Worm (Caenorhabditis elegans) whole organism, L2 larva: ENCODE measurements around the gene hint-3.

Experiments
- F13H6.1 ChIP-seq: sonication (generic microtip); optimal IDR thresholded peaks from 2 replicates; lab custom pipeline; 2016; ENCODE audit warnings: missing genetic modification characterization, missing compliant biosample characterization
- Y55F3AM.14 ChIP-seq: fragments of 200-800 bp; sonication (Bioruptor generic); optimal IDR thresholded peaks from 2 replicates; lab custom pipeline; 2018; ENCODE audit warnings: mild to moderate bottlenecking, missing genetic modification characterization, missing compliant biosample characterization
- ZK546.5 ChIP-seq: sonication (generic microtip); optimal IDR thresholded peaks from 2 replicates; lab custom pipeline; 2017; ENCODE audit warnings: missing biosample characterization, missing genetic modification characterization
- alr-1 ChIP-seq: fragments of 150-350 bp; optimal IDR thresholded peaks from 2 replicates; lab custom pipeline; 2014; ENCODE audit warnings: missing biosample characterization, missing genetic modification characterization
- ama-1 ChIP-seq: fragments of 150-350 bp; optimal IDR thresholded peaks from 2 replicates; lab custom pipeline; 2018; ENCODE audit warnings: inconsistent platforms
- ceh-82 ChIP-seq: fragments of 150-350 bp; optimal IDR thresholded peaks from 2 replicates; lab custom pipeline; 2014; ENCODE audit warnings: missing biosample characterization, missing genetic modification characterization
- crh-2 ChIP-seq: sonication (generic microtip); optimal IDR thresholded peaks from 2 replicates; lab custom pipeline; 2017; ENCODE audit warnings: missing biosample characterization, missing genetic modification characterization
- dmd-4 ChIP-seq: sonication (generic microtip); optimal IDR thresholded peaks from 2 replicates; lab custom pipeline; 2017; ENCODE audit warnings: missing biosample characterization, missing genetic modification characterization
- egl-27 ChIP-seq: sonication (generic microtip); optimal IDR thresholded peaks from 3 replicates; lab custom pipeline; 2017; ENCODE audit warnings: missing biosample characterization, missing genetic modification reagents, missing genetic modification characterization
- elt-1 ChIP-seq: fragments of 150-350 bp; optimal IDR thresholded peaks from 2 replicates; lab custom pipeline; 2014; ENCODE audit warnings: missing biosample characterization, missing genetic modification characterization
- elt-3 ChIP-seq: sonication (generic microtip); optimal IDR thresholded peaks from 2 replicates; lab custom pipeline; 2017; ENCODE audit warnings: missing biosample characterization, missing genetic modification characterization
- fos-1 ChIP-seq: fragments of 150-350 bp; optimal IDR thresholded peaks from 2 replicates; lab custom pipeline; 2014; ENCODE audit warnings: missing biosample characterization, missing genetic modification characterization
- gmeb-1 ChIP-seq: fragments of 150-350 bp; optimal IDR thresholded peaks from 2 replicates; lab custom pipeline; 2014; ENCODE audit warnings: missing biosample characterization, missing genetic modification characterization
- lin-13 ChIP-seq: fragments of 150-350 bp; optimal IDR thresholded peaks from 2 replicates; lab custom pipeline; 2014; ENCODE audit warnings: missing biosample characterization, missing genetic modification reagents, missing genetic modification characterization
- lin-39 ChIP-seq: fragments of 150-350 bp; optimal IDR thresholded peaks from 2 replicates; lab custom pipeline; 2014; ENCODE audit warnings: missing biosample characterization, missing genetic modification reagents, missing genetic modification characterization
- lsy-2 ChIP-seq, 2 experiments: fragments of 150-350 bp in 1 of 2; sonication (generic microtip) in 1 of 2; optimal IDR thresholded peaks; 2 replicates each; lab custom pipeline; 2014 to 2017; ENCODE audit warnings: missing biosample characterization in 2 of 2, missing genetic modification characterization in 2 of 2
- mab-5 ChIP-seq: fragments of 150-350 bp; optimal IDR thresholded peaks from 2 replicates; lab custom pipeline; 2014; ENCODE audit warnings: missing biosample characterization, missing genetic modification characterization
- mdl-1 ChIP-seq, 2 experiments: fragments of 150-350 bp in 1 of 2; sonication (generic microtip) in 1 of 2; optimal IDR thresholded peaks; 2 replicates each; lab custom pipeline; 2017; ENCODE audit warnings: missing biosample characterization in 2 of 2, missing genetic modification characterization in 2 of 2
- nhr-12 ChIP-seq: fragments of 150-350 bp; optimal IDR thresholded peaks from 2 replicates; lab custom pipeline; 2014; ENCODE audit warnings: missing biosample characterization, missing genetic modification characterization
- nhr-21 ChIP-seq: fragments of 150-350 bp; optimal IDR thresholded peaks from 2 replicates; lab custom pipeline; 2014; ENCODE audit warnings: missing biosample characterization, missing genetic modification characterization
- nhr-23 ChIP-seq: fragments of 150-350 bp; optimal IDR thresholded peaks from 2 replicates; lab custom pipeline; 2014; ENCODE audit warnings: missing biosample characterization, missing genetic modification reagents, missing genetic modification characterization
- nhr-237 ChIP-seq: fragments of 150-350 bp; optimal IDR thresholded peaks from 2 replicates; lab custom pipeline; 2014; ENCODE audit warnings: missing biosample characterization, missing genetic modification characterization
- nhr-25 ChIP-seq: fragments of 150-350 bp; sonication (generic microtip); optimal IDR thresholded peaks from 3 replicates; lab custom pipeline; 2014; ENCODE audit warnings: missing biosample characterization, missing genetic modification characterization
- nhr-6 ChIP-seq: fragments of 150-350 bp; optimal IDR thresholded peaks from 2 replicates; lab custom pipeline; 2014; ENCODE audit warnings: missing biosample characterization, missing genetic modification characterization
- nhr-77 ChIP-seq: fragments of 150-350 bp; optimal IDR thresholded peaks from 2 replicates; lab custom pipeline; 2014; ENCODE audit warnings: missing biosample characterization, missing genetic modification characterization
- sem-4 ChIP-seq: fragments of 150-350 bp; optimal IDR thresholded peaks from 2 replicates; lab custom pipeline; 2014; ENCODE audit warnings: missing biosample characterization, missing genetic modification reagents, missing genetic modification characterization
- sma-3 ChIP-seq: sonication (generic microtip); optimal IDR thresholded peaks from 2 replicates; lab custom pipeline; 2016; ENCODE audit warnings: missing genetic modification reagents, missing genetic modification characterization, missing compliant biosample characterization
- sma-9 ChIP-seq, 2 experiments: fragments of 150-350 bp in 1 of 2; sonication (generic microtip) in 1 of 2; optimal IDR thresholded peaks; 2 replicates each; lab custom pipeline; 2014 to 2016; ENCODE audit warnings: missing genetic modification characterization in 2 of 2, mild to moderate bottlenecking in 1 of 2, missing biosample characterization in 1 of 2, missing compliant biosample characterization in 1 of 2, missing genetic modification reagents in 1 of 2, moderate library complexity in 1 of 2
- unc-39 ChIP-seq: fragments of 150-350 bp; optimal IDR thresholded peaks from 2 replicates; lab custom pipeline; 2014; ENCODE audit warnings: missing biosample characterization, missing genetic modification characterization
- unc-55 ChIP-seq: fragments of 150-350 bp; sonication (generic microtip); optimal IDR thresholded peaks from 3 replicates; lab custom pipeline; 2014; ENCODE audit warnings: missing biosample characterization, missing genetic modification reagents, missing genetic modification characterization
- unc-62 ChIP-seq: fragments of 150-350 bp; optimal IDR thresholded peaks from 2 replicates; lab custom pipeline; 2014; ENCODE audit warnings: missing biosample characterization, missing genetic modification reagents, missing genetic modification characterization
- ztf-1 ChIP-seq: fragments of 200-800 bp; sonication (Bioruptor generic); conservative IDR thresholded peaks from 2 replicates; pipeline ENCODE4 v1.3.6; 2022; ENCODE audit warnings: missing genetic modification characterization, missing compliant biosample characterization
- ztf-11 ChIP-seq: sonication (generic microtip); optimal IDR thresholded peaks from 2 replicates; lab custom pipeline; 2017; ENCODE audit warnings: missing biosample characterization, missing genetic modification characterization

Gene hint-3

DNA sequence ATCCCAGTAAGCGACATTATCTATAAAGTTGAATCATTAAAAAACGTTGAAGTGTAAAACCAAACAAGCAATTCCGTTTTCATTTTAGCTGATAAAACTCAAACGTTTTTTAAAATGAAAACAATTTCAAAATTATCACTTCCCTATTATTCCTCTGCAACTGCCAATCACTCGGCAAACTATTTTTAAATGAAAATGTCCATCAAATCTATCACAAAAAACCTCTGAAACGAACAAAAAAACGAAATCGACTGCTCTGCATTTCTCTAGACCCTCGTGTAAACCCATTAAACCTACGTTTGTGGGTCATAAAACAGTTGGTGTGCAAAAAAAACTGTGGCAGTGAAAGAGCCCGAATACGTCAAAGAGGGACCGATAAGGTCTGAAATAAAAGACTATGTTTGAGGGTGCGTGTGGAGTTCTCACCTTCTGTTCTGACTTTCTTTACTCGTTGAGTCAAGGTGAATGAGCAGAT lies 17.8 kb upstream of the hint-3 start, which contains the start of gene fbxl-5:
TSS of gene fbxl-5 (plus strand) at position 425 of the 475 bp plus-strand sequence.
- TF ChIP-seq egl-27 (tag; lab: Kevin White, UChicago) (no peak), lin-39 (tag; lab: Kevin White, UChicago) (no peak), ZK546.5 (tag; lab: Kevin White, UChicago) (no peak), gmeb-1 (tag; lab: Kevin White, UChicago) (no peak), nhr-6 (no peak), sma-3 (GFP tag; lab: Kevin White, UChicago) (no peak), ztf-1 (no peak), unc-55 (GFP tag; lab: Kevin White, UChicago) (no peak), nhr-25 (tag; lab: Kevin White, UChicago) (no peak), nhr-77 (tag; lab: Kevin White, UChicago) (no peak), ama-1 (lab: Kevin White, UChicago) (no peak)

DNA sequence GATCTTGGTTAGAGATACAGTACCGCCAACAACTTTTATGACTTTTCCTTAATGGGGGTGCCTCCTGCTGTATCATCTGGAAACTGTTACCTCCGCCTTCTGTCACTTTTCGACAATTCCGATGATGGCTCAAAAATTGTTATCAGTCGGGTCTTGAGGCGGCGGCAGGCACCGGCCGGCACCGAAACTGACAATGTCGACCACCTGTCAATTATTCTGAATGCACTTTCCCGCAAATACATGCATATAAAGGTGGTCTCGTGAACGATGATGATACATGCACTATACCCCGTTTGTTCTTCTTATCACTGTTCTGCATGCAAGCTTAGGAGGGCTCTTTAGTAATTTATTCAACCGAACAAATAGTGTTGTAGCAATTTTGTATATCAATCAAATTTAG lies 16.2 kb upstream of the hint-3 start:
- TF ChIP-seq sma-9 (GFP tag; optimal IDR thresholded peaks at IDR 0.05; lab: Kevin White, UChicago) = peak; percentile 40
- TF ChIP-seq sma-9 (tag; optimal IDR thresholded peaks at IDR 0.05; lab: Kevin White, UChicago) = no peak
- TF ChIP-seq nhr-12 (tag; lab: Kevin White, UChicago) = no peak
- no peak for TF ChIP-seq nhr-21
- peak; percentile 84 for TF ChIP-seq fos-1 (tag; lab: Kevin White, UChicago)

DNA sequence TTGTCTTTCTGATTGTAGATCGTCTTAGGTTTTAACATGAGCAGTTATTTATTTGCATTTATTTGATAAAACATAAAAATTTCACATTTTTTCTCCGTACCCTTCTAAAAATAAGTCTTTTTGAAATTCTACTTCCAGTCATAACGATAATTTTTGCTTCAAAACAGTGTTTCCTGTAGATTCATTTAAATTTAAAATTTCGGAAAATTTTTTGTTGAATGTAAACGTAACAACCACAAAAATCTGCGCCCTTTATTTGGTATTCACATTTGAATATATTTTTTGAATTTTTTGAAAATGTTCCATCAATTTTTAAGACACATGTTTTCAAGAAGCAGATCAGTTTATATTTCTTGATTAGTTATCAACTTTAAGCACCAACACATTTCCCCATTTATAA lies 14.9 kb upstream of the hint-3 start:
- no peak for TF ChIP-seq mab-5 (tag; lab: Kevin White, UChicago)
- no peak for TF ChIP-seq sma-3 (GFP tag; lab: Kevin White, UChicago)
- no peak for TF ChIP-seq unc-39
- no peak for TF ChIP-seq lsy-2 (tag; optimal IDR thresholded peaks at IDR 0.05; lab: Kevin White, UChicago)
- TF ChIP-seq Y55F3AM.14 (GFP tag; lab: Kevin White, UChicago) = no peak
- no peak for TF ChIP-seq nhr-77 (tag; lab: Kevin White, UChicago)
- TF ChIP-seq lin-39 (tag; lab: Kevin White, UChicago) = no peak
- TF ChIP-seq nhr-6 = no peak
- no peak for TF ChIP-seq unc-62 (GFP tag; lab: Kevin White, UChicago)

DNA sequence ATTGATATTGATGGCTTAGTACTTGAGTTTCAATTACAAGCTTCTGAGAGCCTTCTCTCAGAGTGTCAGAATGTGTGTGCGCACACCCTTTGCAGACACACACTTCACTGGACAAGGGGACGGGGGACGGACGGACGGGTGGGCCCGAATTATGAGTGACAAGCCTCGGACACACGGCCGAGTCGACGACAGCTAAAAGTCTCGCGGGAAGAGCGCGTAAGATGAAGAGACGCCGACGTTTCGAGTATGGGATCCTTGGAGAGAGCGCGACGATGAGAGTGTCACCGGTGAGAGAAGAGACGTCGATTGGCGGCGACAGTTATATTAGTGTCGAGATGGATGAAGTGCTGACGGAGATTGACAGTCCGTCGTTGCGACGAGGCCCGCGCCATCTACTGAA lies 14.4 kb upstream of the hint-3 start:
- TF ChIP-seq nhr-23 = no peak
- TF ChIP-seq unc-55 (GFP tag; lab: Kevin White, UChicago) = peak; percentile 1
- TF ChIP-seq sma-9 (GFP tag; optimal IDR thresholded peaks at IDR 0.05; lab: Kevin White, UChicago) = peak; percentile 7
- no peak for TF ChIP-seq sma-9 (tag; optimal IDR thresholded peaks at IDR 0.05; lab: Kevin White, UChicago)
- peak; percentile 14 for TF ChIP-seq F13H6.1 (tag; lab: Kevin White, UChicago)
- TF ChIP-seq elt-1 = no peak
- TF ChIP-seq, all 48 proteins: peak for 3

DNA sequence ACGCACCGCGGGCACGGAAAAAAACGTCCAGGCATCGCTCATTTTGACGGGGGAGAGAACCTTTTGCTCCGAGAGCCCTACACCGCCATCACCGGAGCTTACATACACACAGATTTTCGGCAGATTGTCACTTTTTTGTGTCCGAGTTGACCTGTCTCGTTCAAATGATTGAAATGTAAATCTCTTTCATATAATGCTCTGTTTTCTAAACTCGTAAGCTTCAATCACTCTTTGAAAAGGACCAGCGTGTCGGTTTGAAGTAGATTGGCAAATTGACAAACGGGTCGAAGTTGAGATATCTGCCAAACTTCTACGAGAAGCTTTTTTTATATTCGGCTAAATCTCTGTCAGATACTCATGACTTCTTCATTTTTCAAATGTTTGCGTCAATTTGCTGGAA lies 13.1 kb upstream of the hint-3 start:
- TF ChIP-seq gmeb-1 (tag; lab: Kevin White, UChicago) (no peak), elt-3 (tag; lab: Kevin White, UChicago) (no peak), fos-1 (tag; lab: Kevin White, UChicago) (no peak), mdl-1 (tag; optimal IDR thresholded peaks at IDR 0.05; lab: Kevin White, UChicago) (no peak)

DNA sequence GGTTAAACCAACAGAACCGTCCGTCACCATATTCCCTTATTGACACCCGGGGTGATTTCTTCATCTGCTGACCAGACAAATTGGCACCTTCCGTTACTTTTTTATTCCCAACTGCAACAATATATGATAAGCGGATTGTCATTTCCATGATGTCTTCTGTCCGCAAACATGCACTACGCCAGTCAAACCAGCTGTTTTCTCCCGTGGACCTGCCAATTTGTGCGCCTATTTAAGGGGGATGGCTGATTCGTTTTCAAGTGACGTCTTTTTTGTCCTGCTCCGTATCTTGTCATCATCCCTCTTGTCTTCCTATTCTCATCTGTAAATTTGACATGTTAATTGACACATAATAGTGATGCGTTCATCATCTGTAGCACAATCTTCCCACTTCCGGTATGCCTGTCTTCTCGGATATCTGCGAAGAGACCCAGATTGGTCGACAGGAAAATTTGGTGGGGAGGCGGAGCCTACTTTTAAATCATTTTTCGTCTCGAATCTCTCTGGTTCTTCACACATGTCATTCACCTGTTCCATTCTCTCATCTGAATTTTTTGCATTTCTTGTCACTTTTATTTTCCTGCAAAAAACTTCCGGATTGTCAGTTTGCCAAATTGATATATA lies 12.2 kb upstream of the hint-3 start:
- TF ChIP-seq alr-1 (tag; lab: Kevin White, UChicago) (no peak), lin-13 (no peak), elt-1 (no peak), nhr-237 (tag; lab: Kevin White, UChicago) (no peak), nhr-6 (no peak), unc-55 (GFP tag; lab: Kevin White, UChicago) (no peak), ceh-82 (no peak), ztf-11 (tag; lab: Kevin White, UChicago) (no peak), dmd-4 (tag; lab: Kevin White, UChicago) (no peak), sem-4 (tag; lab: Kevin White, UChicago) (no peak), elt-3 (tag; lab: Kevin White, UChicago) (no peak), nhr-21 (no peak), sma-3 (GFP tag; lab: Kevin White, UChicago) (no peak), crh-2 (no peak), nhr-12 (tag; lab: Kevin White, UChicago) (no peak)
